Worm (Caenorhabditis elegans): Measurements from ENCODE around the gene T28D9.11.

T28D9.11 gene

ce11 chrII:6491817-6492452 is at the start of gene T28D9.11, which contains the start of gene T28D9.1:
Gene T28D9.11, minus strand, starts transcription at chrII:6491993.
Gene T28D9.1, plus strand, starts transcription at chrII:6492402.
- TF ChIP-seq ztf-23 (GFP tag; IDR thresholded peaks at IDR 0.05) (peak; percentile 64; the same call in 1 of the 2 replicates), ztf-29 (GFP tag; IDR thresholded peaks at IDR 0.05) (peak; percentile 7; the same call in 1 of the 2 replicates), tab-1 (GFP tag; IDR thresholded peaks at IDR 0.05) (peak; percentile 65; the same call in 1 of the 2 replicates), flt-1 (GFP tag; IDR thresholded peaks at IDR 0.05) (peak; percentile 64; the same call in 1 of the 2 replicates), klf-2 (GFP tag; conservative IDR thresholded peaks at IDR 0.05) (no peak; the same call in 1 of the 2 replicates), T22C8.4 (GFP tag; IDR thresholded peaks at IDR 0.05) (no peak), ref-1 (GFP tag; conservative IDR thresholded peaks at IDR 0.05) (no peak), med-1 (GFP tag; optimal IDR thresholded peaks at IDR 0.05; ENCODE audit: insufficient read depth) (no peak), cog-1 (tag; optimal IDR thresholded peaks at IDR 0.05) (peak; percentile 29)

DNA sequence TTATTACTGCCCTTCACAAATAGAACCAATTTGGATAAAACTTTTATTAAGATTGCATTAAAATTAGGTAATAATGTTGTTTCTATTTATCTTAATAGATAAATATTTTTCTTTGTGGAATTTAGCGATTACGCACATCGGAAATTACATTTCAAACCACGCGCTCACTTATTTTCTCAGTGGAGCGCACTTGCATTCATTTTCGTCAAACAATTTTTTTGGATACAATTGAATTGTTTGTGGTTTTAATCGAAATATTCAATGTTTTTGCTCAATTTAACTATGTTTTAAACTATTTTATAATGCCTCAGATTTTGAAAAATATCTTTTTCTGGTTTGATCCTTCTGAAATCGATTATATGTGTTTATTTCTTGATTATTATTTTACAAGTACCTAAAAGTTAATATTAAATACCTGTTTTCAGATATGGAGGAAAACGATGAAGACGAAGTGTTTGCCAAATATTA is 44.2 kb upstream of the T28D9.11 start, which contains the start of gene utp-20:
Gene utp-20, plus strand, starts transcription at position 418 of the 468 bp plus-strand sequence.
- TF ChIP-seq tab-1 (GFP tag; IDR thresholded peaks at IDR 0.05) (no peak), cog-1 (tag; optimal IDR thresholded peaks at IDR 0.05) (peak; percentile 14), ztf-23 (GFP tag; IDR thresholded peaks at IDR 0.05) (no peak), ref-1 (GFP tag; conservative IDR thresholded peaks at IDR 0.05) (no peak), ztf-29 (GFP tag; IDR thresholded peaks at IDR 0.05) (no peak), flt-1 (GFP tag; IDR thresholded peaks at IDR 0.05) (no peak), klf-2 (GFP tag; conservative IDR thresholded peaks at IDR 0.05) (no peak)

DNA sequence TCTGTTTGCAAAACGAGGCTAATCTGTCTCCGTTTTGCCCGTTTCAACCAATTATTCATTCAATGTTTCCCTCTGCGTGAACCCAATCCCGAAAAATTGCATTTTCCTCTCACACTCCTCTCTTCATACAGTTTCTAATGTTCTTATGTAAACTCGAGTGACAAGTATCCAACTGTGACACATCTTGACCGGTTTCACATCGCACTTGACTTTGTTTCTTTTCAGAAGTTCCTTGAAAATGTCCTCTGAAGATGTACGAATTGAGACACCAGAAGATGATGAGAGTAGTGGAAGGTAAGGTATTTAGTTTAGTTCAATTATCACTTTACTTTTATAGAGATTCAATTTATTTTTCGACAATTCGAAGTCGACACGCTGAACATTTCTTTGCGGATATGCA is 40.1 kb upstream of the T28D9.11 start, which contains the start of gene abcx-1:
Gene abcx-1, plus strand, starts transcription at position 224 of the 400 bp plus-strand sequence.
- TF ChIP-seq tab-1 (GFP tag; IDR thresholded peaks at IDR 0.05) (no peak), klf-2 (GFP tag; conservative IDR thresholded peaks at IDR 0.05) (no peak), flt-1 (GFP tag; IDR thresholded peaks at IDR 0.05) (no peak), T22C8.4 (GFP tag; IDR thresholded peaks at IDR 0.05) (no peak)

DNA sequence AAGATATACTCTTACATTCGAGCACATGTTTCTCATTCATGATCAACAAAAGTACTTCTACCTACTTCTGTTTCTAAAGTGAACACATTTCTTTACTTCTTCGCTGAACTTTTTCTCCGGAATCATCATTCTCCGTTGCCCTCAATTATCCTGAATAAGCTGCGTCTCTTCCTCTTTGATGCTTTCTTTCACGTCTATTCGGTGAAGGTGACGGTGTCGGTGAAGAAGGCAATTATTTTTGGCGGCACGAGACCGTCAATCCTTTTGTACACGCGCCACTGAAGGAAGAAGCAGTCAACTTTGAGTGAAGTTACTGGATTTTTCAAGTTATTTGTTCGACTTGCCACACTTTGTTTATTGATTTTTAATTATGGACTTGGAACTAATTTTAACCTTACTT is 39.7 kb upstream of the T28D9.11 start, which contains the start of gene abch-1:
Gene abch-1, minus strand, starts transcription at position 101 of the 400 bp plus-strand sequence.
- TF ChIP-seq tab-1 (GFP tag; IDR thresholded peaks at IDR 0.05) (no peak), flt-1 (GFP tag; IDR thresholded peaks at IDR 0.05) (no peak), cog-1 (tag; optimal IDR thresholded peaks at IDR 0.05) (no peak), klf-2 (GFP tag; conservative IDR thresholded peaks at IDR 0.05) (no peak), ref-1 (GFP tag; conservative IDR thresholded peaks at IDR 0.05) (no peak), ztf-23 (GFP tag; IDR thresholded peaks at IDR 0.05) (no peak), med-1 (GFP tag; optimal IDR thresholded peaks at IDR 0.05; ENCODE audit: insufficient read depth) (no peak), T22C8.4 (GFP tag; IDR thresholded peaks at IDR 0.05) (no peak), ztf-29 (GFP tag; IDR thresholded peaks at IDR 0.05) (no peak)

ce11 chrII:6528629-6529028 is 36.8 kb upstream of the T28D9.11 start, which contains the start of gene C56E6.4:
Gene C56E6.4, minus strand, starts transcription at chrII:6528729.
- TF ChIP-seq ref-1 (GFP tag; conservative IDR thresholded peaks at IDR 0.05) (no peak), T22C8.4 (GFP tag; IDR thresholded peaks at IDR 0.05) (no peak), tab-1 (GFP tag; IDR thresholded peaks at IDR 0.05) (no peak), klf-2 (GFP tag; conservative IDR thresholded peaks at IDR 0.05) (no peak), flt-1 (GFP tag; IDR thresholded peaks at IDR 0.05) (no peak), ztf-23 (GFP tag; IDR thresholded peaks at IDR 0.05) (no peak), med-1 (GFP tag; optimal IDR thresholded peaks at IDR 0.05; ENCODE audit: insufficient read depth) (no peak), ztf-29 (GFP tag; IDR thresholded peaks at IDR 0.05) (no peak), cog-1 (tag; optimal IDR thresholded peaks at IDR 0.05) (no peak)

ce11 chrII:6526136-6526684 is 34.4 kb upstream of the T28D9.11 start:
- TF ChIP-seq ref-1 (GFP tag; conservative IDR thresholded peaks at IDR 0.05) (no peak), tab-1 (GFP tag; IDR thresholded peaks at IDR 0.05) (no peak), ztf-23 (GFP tag; IDR thresholded peaks at IDR 0.05) (no peak), med-1 (GFP tag; optimal IDR thresholded peaks at IDR 0.05; ENCODE audit: insufficient read depth) (no peak), cog-1 (tag; optimal IDR thresholded peaks at IDR 0.05) (no peak), T22C8.4 (GFP tag; IDR thresholded peaks at IDR 0.05) (no peak), ztf-29 (GFP tag; IDR thresholded peaks at IDR 0.05) (no peak), flt-1 (GFP tag; IDR thresholded peaks at IDR 0.05) (no peak), klf-2 (GFP tag; conservative IDR thresholded peaks at IDR 0.05) (no peak)

ce11 chrII:6524501-6524977 is 32.7 kb upstream of the T28D9.11 start, which contains the start of gene C56E6.2:
Gene C56E6.2, plus strand, starts transcription at chrII:6524927.
- TF ChIP-seq klf-2 (GFP tag; conservative IDR thresholded peaks at IDR 0.05) (no peak), ref-1 (GFP tag; conservative IDR thresholded peaks at IDR 0.05) (no peak)

ce11 chrII:6523940-6524339 is 32.1 kb upstream of the T28D9.11 start:
- no peak for TF ChIP-seq cog-1 (tag; optimal IDR thresholded peaks at IDR 0.05)
- no peak for TF ChIP-seq ztf-29 (GFP tag; IDR thresholded peaks at IDR 0.05)
- TF ChIP-seq med-1 (GFP tag; optimal IDR thresholded peaks at IDR 0.05; ENCODE audit: insufficient read depth) = no peak
- no peak for TF ChIP-seq ref-1 (GFP tag; conservative IDR thresholded peaks at IDR 0.05)
- TF ChIP-seq tab-1 (GFP tag; IDR thresholded peaks at IDR 0.05) = no peak
- no peak for TF ChIP-seq T22C8.4 (GFP tag; IDR thresholded peaks at IDR 0.05)
- no peak for TF ChIP-seq ztf-23 (GFP tag; IDR thresholded peaks at IDR 0.05)
- no peak for TF ChIP-seq klf-2 (GFP tag; conservative IDR thresholded peaks at IDR 0.05)
- TF ChIP-seq flt-1 (GFP tag; IDR thresholded peaks at IDR 0.05) = no peak

- TF ChIP-seq tab-1 (GFP tag; IDR thresholded peaks at IDR 0.05) (0 out of 2 replicates have a peak, but pooled peaks have one; percentile 47), klf-2 (GFP tag; conservative IDR thresholded peaks at IDR 0.05) (no peak), ref-1 (GFP tag; conservative IDR thresholded peaks at IDR 0.05) (no peak), med-1 (GFP tag; optimal IDR thresholded peaks at IDR 0.05; ENCODE audit: insufficient read depth) (no peak), ztf-23 (GFP tag; IDR thresholded peaks at IDR 0.05) (0 out of 2 replicates have a peak, but pooled peaks have one; percentile 69), ztf-29 (GFP tag; IDR thresholded peaks at IDR 0.05) (no peak), T22C8.4 (GFP tag; IDR thresholded peaks at IDR 0.05) (no peak), cog-1 (tag; optimal IDR thresholded peaks at IDR 0.05) (peak; percentile 51), flt-1 (GFP tag; IDR thresholded peaks at IDR 0.05) (peak; percentile 70)
These were observed 30.9 kb upstream of the T28D9.11 start for ce11 chrII:6522622-6523254.
